Worm (Caenorhabditis elegans): ENCODE data around the gene F28H6.7.

DNA sequence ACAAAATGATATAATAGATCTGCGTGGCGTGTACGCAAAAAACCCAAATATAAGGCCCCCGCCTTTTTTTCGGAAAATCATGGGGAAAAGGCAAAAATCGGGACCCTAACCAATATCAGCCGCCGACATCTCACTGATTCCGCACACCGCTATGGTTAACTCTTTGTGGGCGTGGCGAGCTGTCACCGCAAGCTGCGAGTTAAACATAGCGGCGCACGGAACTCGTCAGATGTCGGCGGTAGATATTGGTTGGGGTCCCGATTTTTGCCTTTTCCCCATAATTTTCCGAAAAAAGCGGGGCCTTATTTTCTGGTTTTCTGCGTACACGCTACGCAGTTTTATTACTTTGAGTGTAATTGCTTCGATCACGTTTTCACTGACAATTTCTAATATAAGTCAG, 2.9 kb downstream of the F28H6.7 start:
- no peak for TF ChIP-seq him-1 (tag; optimal IDR thresholded peaks at IDR 0.05)
- no peak for TF ChIP-seq W03F9.2 (tag; optimal IDR thresholded peaks at IDR 0.05)
